Worm (Caenorhabditis elegans): ENCODE measurements around the gene glr-4.

The glr-4 gene

DNA sequence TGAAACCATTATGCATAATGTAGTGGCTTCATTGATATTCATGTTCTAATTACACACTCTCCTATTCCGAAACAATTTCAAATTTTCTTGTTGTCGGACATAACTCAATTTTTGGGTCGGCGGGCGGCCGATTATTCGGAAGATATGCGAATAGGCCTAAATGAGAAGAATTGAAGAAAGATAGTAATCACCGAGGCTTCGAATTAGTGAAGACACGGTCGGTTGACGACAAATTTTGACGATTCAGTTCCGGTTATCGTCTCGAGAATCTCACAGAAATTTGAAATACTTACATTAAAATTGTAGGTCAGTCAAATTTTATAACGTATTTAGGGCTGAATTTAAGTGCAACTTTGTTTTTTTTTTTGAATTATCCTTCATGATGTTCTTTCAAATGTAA is 9.1 kb upstream of the glr-4 start (continued):
- TF ChIP-seq cebp-2 (GFP tag; IDR thresholded peaks at IDR 0.05) (no peak), atf-7 (tag; optimal IDR thresholded peaks at IDR 0.05) (no peak)

DNA sequence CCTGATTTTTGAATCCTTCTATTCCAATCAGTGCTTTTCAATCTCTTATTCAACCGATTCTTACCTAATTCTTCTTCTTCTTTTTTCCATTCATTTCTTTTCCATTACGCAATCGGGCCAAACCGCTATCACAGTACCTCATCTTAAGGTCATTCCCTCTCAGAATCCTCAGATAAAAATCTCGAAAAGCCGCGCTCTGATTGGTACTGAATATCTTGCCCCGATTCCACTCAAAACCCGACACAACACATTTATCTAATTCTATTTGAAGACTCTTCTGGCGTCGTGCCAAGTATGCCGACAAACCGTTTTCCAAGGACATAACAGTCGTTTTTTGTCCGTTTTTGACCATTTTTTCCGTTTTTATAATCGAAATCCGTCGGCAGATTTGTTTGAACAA is 7.8 kb upstream of the glr-4 start:
- TF ChIP-seq hmg-1.2 (GFP tag; IDR thresholded peaks at IDR 0.05) (no peak), dox-1 (GFP tag; IDR thresholded peaks at IDR 0.05) (no peak), hrde-1 (tag; optimal IDR thresholded peaks at IDR 0.05; ENCODE audit: borderline replicate concordance) (no peak), F22D6.2 (tag; optimal IDR thresholded peaks at IDR 0.05) (no peak), nfya-1 (tag; optimal IDR thresholded peaks at IDR 0.05; ENCODE audit: borderline replicate concordance, insufficient read depth) (no peak), dpff-1 (tag; optimal IDR thresholded peaks at IDR 0.05) (no peak), F57A8.1 (GFP tag; optimal IDR thresholded peaks at IDR 0.05) (no peak), mes-4 (tag; optimal IDR thresholded peaks at IDR 0.05) (no peak), F39B2.1 (GFP tag; IDR thresholded peaks at IDR 0.05) (no peak), Y53G8AR.9 (GFP tag; conservative IDR thresholded peaks at IDR 0.05) (no peak), lir-1 (GFP tag; conservative IDR thresholded peaks at IDR 0.05) (no peak), die-1 (tag; optimal IDR thresholded peaks at IDR 0.05) (no peak), F57C9.4 (tag; optimal IDR thresholded peaks at IDR 0.05) (no peak), madf-8 (GFP tag; conservative IDR thresholded peaks at IDR 0.05) (no peak), hlh-26 (GFP tag; conservative IDR thresholded peaks at IDR 0.05) (no peak), F23B12.7 (tag; optimal IDR thresholded peaks at IDR 0.05; ENCODE audit: insufficient read depth) (no peak), snpc-1.1 (tag; optimal IDR thresholded peaks at IDR 0.05; ENCODE audit: insufficient read depth) (no peak), ceh-79 (tag; optimal IDR thresholded peaks at IDR 0.05) (no peak)

DNA sequence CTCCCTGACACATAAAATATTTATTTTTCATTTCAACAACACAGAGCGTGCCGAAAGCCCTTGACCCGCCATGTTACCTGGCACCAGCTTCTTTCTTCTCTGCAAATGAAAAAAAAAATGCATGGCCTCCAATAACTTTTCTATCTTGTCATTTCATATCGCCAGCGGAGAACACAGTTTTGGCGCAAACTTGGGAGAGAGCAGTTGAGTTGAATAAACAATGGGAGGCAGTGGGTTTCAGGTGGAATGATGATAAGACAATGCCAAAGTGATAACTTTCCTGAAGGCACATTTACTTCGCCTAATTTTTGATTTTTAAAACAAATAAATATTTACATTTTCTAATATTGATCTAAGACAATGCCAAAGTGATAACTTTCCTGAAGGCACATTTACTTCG is 7.1 kb upstream of the glr-4 start:
- TF ChIP-seq ceh-100 (GFP tag; IDR thresholded peaks at IDR 0.05) (no peak), lin-35 (GFP tag; optimal IDR thresholded peaks at IDR 0.05) (no peak), nfyb-1 (GFP tag; IDR thresholded peaks at IDR 0.05) (no peak), nhr-80 (tag; optimal IDR thresholded peaks at IDR 0.05) (peak; percentile 57), B0035.1 (tag; optimal IDR thresholded peaks at IDR 0.05) (no peak), F10E7.11 (tag; optimal IDR thresholded peaks at IDR 0.05) (no peak)

DNA sequence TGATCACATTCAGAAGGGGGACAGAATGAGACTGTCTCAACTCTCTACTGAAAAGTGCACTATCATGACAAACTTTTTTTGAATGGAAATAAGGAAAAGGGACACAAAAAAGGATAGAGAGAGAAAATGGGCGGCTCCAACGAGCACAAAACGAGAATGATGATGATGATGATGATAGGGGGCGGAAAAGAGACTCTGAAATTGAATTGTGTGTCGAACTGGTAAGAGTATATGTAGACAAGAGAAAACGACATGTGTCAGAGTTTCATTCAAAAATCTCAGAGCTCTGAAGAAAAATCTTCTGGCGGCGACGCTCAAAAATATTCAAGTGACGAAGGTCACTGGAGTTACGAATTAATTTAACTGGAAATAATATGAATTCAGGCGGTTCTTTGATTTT is 1.2 kb upstream of the glr-4 start:
- TF ChIP-seq K12H6.12 (tag; optimal IDR thresholded peaks at IDR 0.05) (no peak), F49E8.2 (tag; optimal IDR thresholded peaks at IDR 0.05; ENCODE audit: insufficient read depth) (no peak), atf-7 (tag; optimal IDR thresholded peaks at IDR 0.05) (no peak), lin-35 (GFP tag; optimal IDR thresholded peaks at IDR 0.05) (no peak), B0261.1 (tag; optimal IDR thresholded peaks at IDR 0.05) (no peak), egrh-3 (GFP tag; IDR thresholded peaks at IDR 0.05) (no peak), F39B2.1 (GFP tag; IDR thresholded peaks at IDR 0.05) (no peak)

DNA sequence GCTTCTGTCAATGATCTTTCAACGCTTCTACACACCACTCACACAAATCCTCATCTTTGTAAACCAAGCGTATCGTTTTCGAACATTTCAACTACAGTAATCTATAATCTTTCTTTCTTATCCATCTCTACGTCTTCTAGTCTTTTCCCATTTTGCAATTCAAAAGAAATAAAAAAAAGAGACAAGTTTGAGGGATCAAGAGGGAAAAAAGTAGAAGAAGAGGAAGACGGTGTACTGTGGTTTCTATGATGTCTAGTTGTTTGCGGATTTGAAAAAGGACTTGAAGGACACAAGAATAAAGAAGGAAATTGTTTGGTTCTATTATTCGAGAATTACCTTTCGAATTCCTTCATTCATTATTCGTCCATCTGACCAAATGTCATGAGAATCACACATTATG is 1.6 kb downstream of the glr-4 start:
- TF ChIP-seq ekl-4 (GFP tag; IDR thresholded peaks at IDR 0.05) (no peak), tbp1 (GFP tag; optimal IDR thresholded peaks at IDR 0.05) (no peak), Y56A3A.18 (GFP tag; IDR thresholded peaks at IDR 0.05) (no peak), unc-130 (GFP tag; optimal IDR thresholded peaks at IDR 0.05) (no peak), ceh-91 (GFP tag; IDR thresholded peaks at IDR 0.05) (no peak), lir-1 (GFP tag; conservative IDR thresholded peaks at IDR 0.05) (no peak), lin-26 (GFP tag; IDR thresholded peaks at IDR 0.05) (no peak), mcd-1 (GFP tag; IDR thresholded peaks at IDR 0.05) (no peak), F57C9.4 (tag; optimal IDR thresholded peaks at IDR 0.05) (no peak), let-607 (tag; optimal IDR thresholded peaks at IDR 0.05) (no peak), F37B4.10 (GFP tag; IDR thresholded peaks at IDR 0.05) (no peak), ama-1 (optimal IDR thresholded peaks at IDR 0.05) (no peak), ama-1 (GFP tag; optimal IDR thresholded peaks at IDR 0.05) (no peak), F33H1.4 (GFP tag; IDR thresholded peaks at IDR 0.05) (no peak), egl-44 (GFP tag; IDR thresholded peaks at IDR 0.05) (no peak)
